Fruit fly (Drosophila melanogaster) whole organism, embryonic: ENCODE results near the gene prd.

ENCODE experiments used
- CG13624 ChIP-seq: fragments of 200-800 bp; sonication (Bioruptor generic); optimal IDR thresholded peaks from 2 replicates; lab custom pipeline; 2016; ENCODE audit warnings: missing biosample characterization, missing genetic modification characterization
- CG4854 ChIP-seq: fragments of 200-800 bp; sonication (Bioruptor generic); optimal IDR thresholded peaks from 2 replicates; lab custom pipeline; 2016; ENCODE audit warnings: missing biosample characterization, missing genetic modification characterization, inconsistent platforms
- CG7372 ChIP-seq: fragments of 200-800 bp; sonication (Bioruptor generic); IDR thresholded peaks from 2 replicates; pipeline ENCODE4 v1.3.6; 2022; ENCODE audit warnings: missing biosample characterization, missing genetic modification characterization
- CG9215 ChIP-seq: fragments of 200-800 bp; sonication (Bioruptor generic); IDR thresholded peaks from 2 replicates; pipeline ENCODE4 v1.3.6; 2022; ENCODE audit warnings: missing biosample characterization, missing genetic modification characterization
- Dip2 ChIP-seq: fragments of 200-800 bp; sonication (Bioruptor generic); IDR thresholded peaks from 2 replicates; pipeline ENCODE4 v1.3.6; 2022; ENCODE audit warnings: missing biosample characterization, missing genetic modification characterization
- Drgx ChIP-seq: fragments of 200-800 bp; sonication (Bioruptor generic); IDR thresholded peaks from 2 replicates; pipeline ENCODE4 v1.3.6; 2022; ENCODE audit warnings: missing biosample characterization, missing genetic modification characterization
- MTF-1 ChIP-seq: fragments of 200-800 bp; sonication (Bioruptor generic); optimal IDR thresholded peaks from 2 replicates; lab custom pipeline; 2018; ENCODE audit warnings: missing biosample characterization, mild to moderate bottlenecking, missing genetic modification characterization, borderline replicate concordance
- eyg ChIP-seq: fragments of 200-800 bp; sonication (Bioruptor generic); optimal IDR thresholded peaks from 3 replicates; lab custom pipeline; 2016; ENCODE audit warnings: missing biosample characterization, missing genetic modification characterization
- h ChIP-seq: fragments of >200 bp; optimal IDR thresholded peaks from 2 replicates; lab custom pipeline; 2017
- hkb ChIP-seq, 2 experiments: fragments of 200-800 bp in 1 of 2; fragments of >200 bp in 1 of 2; sonication (Bioruptor generic) in 1 of 2; IDR thresholded peaks in 1 of 2; optimal IDR thresholded peaks in 1 of 2; 2 replicates each; pipeline versions ENCODE4 v1.3.6 to Lab custom; 2017 to 2022; ENCODE audit warnings: missing biosample characterization in 1 of 2, missing genetic modification characterization in 1 of 2
- lola ChIP-seq, 3 experiments: fragments of >200 bp in 2 of 3; fragments of 200-800 bp in 1 of 3; sonication (Bioruptor generic) in 1 of 3; optimal IDR thresholded peaks; 2 replicates each; lab custom pipeline; 2017 to 2019; ENCODE audit warnings: missing biosample characterization in 3 of 3, missing genetic modification characterization in 3 of 3, mild to moderate bottlenecking in 1 of 3, moderate library complexity in 1 of 3
- mirr ChIP-seq: fragments of 200-800 bp; sonication (Bioruptor generic); optimal IDR thresholded peaks from 3 replicates; lab custom pipeline; 2018; ENCODE audit warnings: missing biosample characterization, mild to moderate bottlenecking, missing genetic modification characterization
- p53 ChIP-seq: fragments of 200-800 bp; sonication (Bioruptor generic); optimal IDR thresholded peaks from 2 replicates; lab custom pipeline; 2016; ENCODE audit warnings: missing biosample characterization, missing genetic modification characterization
- ttk ChIP-seq: fragments of 200-800 bp; sonication (Bioruptor generic); IDR thresholded peaks from 2 replicates; pipeline ENCODE4 v2.1.2; 2022; ENCODE audit warnings: missing biosample characterization, missing genetic modification characterization

dm6 chr2L:12092041-12092440 lies 6.4 kb upstream of the prd start:
- TF ChIP-seq mirr (GFP tag; lab: Kevin White, UChicago) (no peak), CG13624 (GFP tag; lab: Kevin White, UChicago) (no peak), ttk (no peak), CG7372 (GFP tag; lab: Robert Waterston, UW) (no peak), hkb (optimal IDR thresholded peaks at IDR 0.05; lab: Kevin White, UChicago) (no peak), hkb (GFP tag; IDR thresholded peaks at IDR 0.05; lab: Robert Waterston, UW) (no peak), MTF-1 (GFP tag; lab: Kevin White, UChicago) (no peak), Dip2 (GFP tag; lab: Robert Waterston, UW) (no peak), Drgx (GFP tag; lab: Robert Waterston, UW) (no peak), lola (GFP tag; optimal IDR thresholded peaks at IDR 0.05; lab: Kevin White, UChicago) (no peak), CG4854 (GFP tag; lab: Kevin White, UChicago) (no peak), h (lab: Kevin White, UChicago) (no peak), p53 (GFP tag; lab: Kevin White, UChicago) (no peak), eyg (GFP tag; lab: Kevin White, UChicago) (no peak), CG9215 (GFP tag; lab: Robert Waterston, UW) (no peak)
